Fruit fly (Drosophila melanogaster) Kc167 (cell line): ENCODE results near the gene CG34347.

ENCODE experiments used
- Myc ChIP-seq: fragments of >200 bp; optimal IDR thresholded peaks from 2 replicates; lab custom pipeline; 2017; ENCODE audit warnings: missing external identifiers
- h ChIP-seq: fragments of >200 bp; optimal IDR thresholded peaks from 3 replicates; lab custom pipeline; 2018; ENCODE audit warnings: missing external identifiers
- insv ChIP-seq: fragments of >200 bp; optimal IDR thresholded peaks from 3 replicates; lab custom pipeline; 2018; ENCODE audit warnings: missing external identifiers
- psq ChIP-seq: fragments of >200 bp; optimal IDR thresholded peaks from 2 replicates; lab custom pipeline; 2017; ENCODE audit warnings: missing external identifiers
- ttk ChIP-seq: sonication (Bioruptor generic); optimal IDR thresholded peaks from 2 replicates; lab custom pipeline; 2017; ENCODE audit warnings: missing external identifiers

DNA sequence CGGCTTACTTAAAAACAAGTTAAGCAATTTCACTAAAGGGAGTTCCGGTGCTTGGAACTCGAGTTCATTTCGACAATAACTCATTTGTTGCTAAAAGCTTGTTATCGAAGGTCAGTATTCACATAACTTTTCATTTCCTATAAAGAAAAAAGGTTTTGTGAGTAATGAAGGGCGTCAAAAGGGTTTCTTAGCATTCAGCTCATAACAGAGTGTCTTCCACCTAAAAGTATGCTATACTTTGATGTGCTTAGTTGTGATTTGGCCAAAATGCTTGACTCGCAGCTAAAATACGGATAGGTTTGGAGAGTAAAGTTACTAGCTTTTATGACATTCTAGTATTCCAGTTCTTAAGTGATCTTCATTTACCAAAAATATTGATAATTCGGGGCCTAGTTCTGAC, 47.0 kb upstream of the CG34347 start:
- TF ChIP-seq h (lab: Kevin White, UChicago) (no peak), psq (lab: Kevin White, UChicago) (no peak), Myc (no peak), ttk (lab: Kevin White, UChicago) (no peak), insv (no peak)
